Fruit fly (Drosophila melanogaster) S2 (cell line): ENCODE data around the gene UQCR-6.4L.

Experiments used
- CG8478 ChIP-seq: fragments of >200 bp; optimal IDR thresholded peaks from 2 replicates; lab custom pipeline; 2018
- CTCF ChIP-seq, 2 experiments: fragments of >200 bp; optimal IDR thresholded peaks; 2 replicates each; lab custom pipeline; 2018

DNA sequence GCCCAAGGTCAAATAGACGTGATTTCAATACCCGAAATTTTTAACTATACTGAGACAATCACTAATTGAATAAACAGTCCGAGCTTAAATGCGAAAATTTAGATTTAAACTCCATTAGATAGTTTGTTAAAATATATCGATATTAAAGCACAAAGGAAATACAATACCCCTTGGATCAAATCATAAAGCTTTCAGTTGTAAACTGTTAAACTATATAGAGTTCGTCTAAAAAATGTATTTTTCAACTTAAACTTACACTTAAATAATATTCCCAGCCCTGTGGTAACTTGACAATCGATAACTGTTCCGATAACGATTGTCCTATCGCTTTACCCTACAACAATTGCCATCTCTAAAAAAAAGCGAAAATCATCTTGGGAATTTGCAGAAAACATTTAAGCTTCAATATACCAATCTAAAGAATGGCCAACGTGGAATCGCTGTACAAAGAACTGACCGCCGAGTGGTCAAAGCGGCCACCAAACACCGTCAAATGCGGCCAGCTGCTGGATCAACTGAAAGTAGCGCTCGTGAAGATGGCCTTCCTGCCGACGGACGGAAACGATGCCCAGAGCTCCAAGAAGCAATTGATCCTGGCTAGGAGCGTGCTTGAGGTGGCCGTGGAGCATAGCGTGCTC, 16.2 kb downstream of the UQCR-6.4L start, which contains the start of gene Rpn12:
- TF ChIP-seq CG8478 (no peak), CTCF (optimal IDR thresholded peaks at IDR 0.05; lab: Kevin White, UChicago) (no peak)
